Worm (Caenorhabditis elegans): ENCODE data around the gene jmjd-1.1.

The jmjd-1.1 gene

DNA sequence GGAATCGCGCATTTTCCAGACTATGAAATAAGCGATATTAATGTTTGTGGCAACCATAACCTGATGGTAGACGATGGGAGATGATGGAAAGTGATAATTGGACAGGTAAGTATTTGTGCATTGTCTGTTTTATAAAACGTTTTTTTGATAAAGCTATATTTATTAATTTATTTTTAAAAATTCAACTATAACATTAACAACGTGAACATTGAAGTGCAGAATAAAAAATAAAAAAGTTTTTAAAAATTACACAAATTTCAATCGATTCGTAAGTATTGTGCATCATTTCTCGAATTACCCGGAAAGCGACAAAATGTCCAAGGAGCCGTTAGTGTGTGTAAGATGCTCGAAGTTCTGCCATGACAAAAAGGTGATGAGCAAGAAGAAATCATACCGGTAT lies at the start of gene jmjd-1.1:
jmjd-1.1 (plus strand) TSS at position 301 of the 400 bp plus-strand sequence.
- TF ChIP-seq pes-1 (GFP tag; IDR thresholded peaks at IDR 0.05) = no peak
- no peak for TF ChIP-seq F13C5.2 (tag; optimal IDR thresholded peaks at IDR 0.05)
- TF ChIP-seq hmg-4 (GFP tag; optimal IDR thresholded peaks at IDR 0.05) = no peak
- no peak for TF ChIP-seq hmbx-1 (tag; optimal IDR thresholded peaks at IDR 0.05)
- TF ChIP-seq ama-1 (optimal IDR thresholded peaks at IDR 0.05) = no peak
- no peak for TF ChIP-seq hnd-1 (tag; optimal IDR thresholded peaks at IDR 0.05)
- no peak for TF ChIP-seq tbx-11 (GFP tag; IDR thresholded peaks at IDR 0.05)
- TF ChIP-seq flt-1 (GFP tag; IDR thresholded peaks at IDR 0.05) = no peak
- TF ChIP-seq ets-7 (tag; optimal IDR thresholded peaks at IDR 0.05) = no peak
- TF ChIP-seq tra-4 (tag; optimal IDR thresholded peaks at IDR 0.05) = no peak
- no peak for TF ChIP-seq ceh-36 (tag; optimal IDR thresholded peaks at IDR 0.05)
- TF ChIP-seq tbx-37 (GFP tag; conservative IDR thresholded peaks at IDR 0.05) = no peak
- TF ChIP-seq B0310.2 (tag; optimal IDR thresholded peaks at IDR 0.05) = no peak
- no peak for TF ChIP-seq aly-1 (tag; optimal IDR thresholded peaks at IDR 0.05)
- TF ChIP-seq scrt-1 (GFP tag; IDR thresholded peaks at IDR 0.05) = no peak
- TF ChIP-seq ceh-13 (GFP tag; optimal IDR thresholded peaks at IDR 0.05) = no peak
- TF ChIP-seq sea-1 (GFP tag; conservative IDR thresholded peaks at IDR 0.05) = no peak

DNA sequence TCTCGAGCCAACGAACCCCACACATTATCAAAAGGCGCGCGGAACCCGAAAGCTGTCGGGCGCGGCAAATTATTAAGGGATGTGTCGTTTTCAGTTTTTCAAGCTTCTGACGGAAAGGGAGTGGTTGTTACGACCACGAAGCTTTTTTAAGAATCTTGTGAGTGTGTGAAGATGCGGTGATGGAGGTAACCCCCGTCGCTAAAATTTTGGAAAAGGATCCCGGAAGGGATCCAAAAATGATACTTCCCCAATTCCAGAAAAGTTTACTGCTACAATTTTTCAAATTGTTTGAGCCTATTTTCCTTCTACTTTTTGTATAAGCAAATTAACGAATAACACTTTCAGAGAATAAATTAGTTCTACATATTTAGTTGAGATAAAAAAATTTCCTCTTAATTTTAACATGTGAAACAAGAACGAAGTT lies 49.7 kb upstream of the jmjd-1.1 start:
- no peak for TF ChIP-seq B0310.2 (tag; optimal IDR thresholded peaks at IDR 0.05)
- TF ChIP-seq tra-4 (tag; optimal IDR thresholded peaks at IDR 0.05) = no peak
- no peak for TF ChIP-seq aly-1 (tag; optimal IDR thresholded peaks at IDR 0.05)
- TF ChIP-seq ceh-13 (GFP tag; optimal IDR thresholded peaks at IDR 0.05) = no peak
- peak; percentile 46 for TF ChIP-seq ama-1 (optimal IDR thresholded peaks at IDR 0.05)
- TF ChIP-seq pes-1 (GFP tag; IDR thresholded peaks at IDR 0.05) = 0 out of 2 replicates have a peak, but pooled peaks have one; percentile 46
- no peak for TF ChIP-seq scrt-1 (GFP tag; IDR thresholded peaks at IDR 0.05)
- peak; percentile 71; the same call in 1 of the 2 replicates for TF ChIP-seq sea-1 (GFP tag; conservative IDR thresholded peaks at IDR 0.05)
- TF ChIP-seq ets-7 (tag; optimal IDR thresholded peaks at IDR 0.05) = no peak
- TF ChIP-seq hnd-1 (tag; optimal IDR thresholded peaks at IDR 0.05) = peak; percentile 2
- no peak for TF ChIP-seq flt-1 (GFP tag; IDR thresholded peaks at IDR 0.05)
- TF ChIP-seq hmg-4 (GFP tag; optimal IDR thresholded peaks at IDR 0.05) = no peak

DNA sequence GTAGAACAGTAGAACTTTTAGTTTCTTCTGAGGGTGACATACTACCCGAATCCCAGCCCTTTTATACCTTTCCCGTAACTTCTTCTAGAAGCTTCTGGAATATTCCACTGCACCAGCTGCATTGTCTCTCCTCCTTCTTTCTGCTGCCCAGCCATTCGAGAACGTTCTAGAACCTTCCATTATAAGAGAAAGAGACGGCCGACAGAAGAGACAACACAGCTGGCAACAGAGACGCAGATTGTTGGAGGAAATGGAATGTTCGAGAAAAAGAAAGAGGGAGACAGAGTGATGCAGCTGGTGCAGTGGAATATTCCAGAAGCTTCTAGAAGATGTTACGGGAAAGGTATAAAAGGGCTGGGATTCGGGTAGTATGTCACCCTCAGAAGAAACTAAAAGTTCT lies 47.1 kb upstream of the jmjd-1.1 start, which contains the start of the genes F44E5.4 and F44E5.5:
F44E5.4 (minus strand) TSS at position 35 of the 400 bp plus-strand sequence.
F44E5.5 (plus strand) TSS at position 386 of the 400 bp plus-strand sequence.
- TF ChIP-seq scrt-1 (GFP tag; IDR thresholded peaks at IDR 0.05) = peak; percentile 81
- peak; percentile 76 for TF ChIP-seq B0310.2 (tag; optimal IDR thresholded peaks at IDR 0.05)
- TF ChIP-seq F13C5.2 (tag; optimal IDR thresholded peaks at IDR 0.05) = peak; percentile 68
- peak; percentile 47 for TF ChIP-seq tra-4 (tag; optimal IDR thresholded peaks at IDR 0.05)
- peak; percentile 87 for TF ChIP-seq sea-1 (GFP tag; conservative IDR thresholded peaks at IDR 0.05)
- TF ChIP-seq ceh-36 (tag; optimal IDR thresholded peaks at IDR 0.05) = peak; percentile 42
- TF ChIP-seq hnd-1 (tag; optimal IDR thresholded peaks at IDR 0.05) = peak; percentile 60
- TF ChIP-seq pes-1 (GFP tag; IDR thresholded peaks at IDR 0.05) = peak; percentile 84
- TF ChIP-seq tbx-37 (GFP tag; conservative IDR thresholded peaks at IDR 0.05) = peak; percentile 71
- TF ChIP-seq flt-1 (GFP tag; IDR thresholded peaks at IDR 0.05) = peak; percentile 82; the same call in 1 of the 2 replicates
- TF ChIP-seq tbx-11 (GFP tag; IDR thresholded peaks at IDR 0.05) = peak; percentile 80
- peak; percentile 34 for TF ChIP-seq hmg-4 (GFP tag; optimal IDR thresholded peaks at IDR 0.05)

DNA sequence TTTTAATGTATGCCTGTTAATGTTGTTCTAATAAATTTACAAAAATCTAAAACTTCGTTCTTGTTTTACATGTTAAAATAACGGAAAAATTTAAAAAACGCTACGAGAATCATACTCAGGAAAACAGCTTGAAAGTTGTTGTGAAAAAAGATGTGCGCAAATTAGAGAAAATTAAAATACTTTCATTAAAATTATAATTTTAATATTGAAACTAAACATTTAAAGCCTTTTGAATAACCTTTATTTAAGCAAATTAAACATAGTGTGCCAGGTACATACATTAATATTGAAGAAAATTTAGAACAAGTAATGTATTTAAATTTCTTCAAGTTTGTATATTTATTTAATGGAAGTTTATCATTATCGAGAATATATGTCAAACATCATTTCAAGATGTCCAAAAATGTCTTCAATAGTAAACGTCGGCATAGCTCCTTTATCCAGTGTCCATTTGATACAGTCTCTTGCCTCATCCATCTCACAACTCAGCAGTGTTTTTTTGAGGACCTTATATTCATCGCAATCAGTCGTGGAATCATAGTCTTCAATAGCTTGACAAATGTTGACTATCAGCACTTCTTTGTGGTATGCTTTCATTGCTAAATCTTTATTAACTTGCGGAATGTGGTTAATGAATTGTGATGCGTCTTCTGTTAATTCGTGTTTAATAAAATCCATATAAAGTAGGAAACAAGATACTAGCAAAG lies 44.4 kb upstream of the jmjd-1.1 start:
- TF ChIP-seq sea-1 (GFP tag; conservative IDR thresholded peaks at IDR 0.05) (0 out of 2 replicates have a peak, but pooled peaks have one; percentile 65), aly-1 (tag; optimal IDR thresholded peaks at IDR 0.05) (no peak), F13C5.2 (tag; optimal IDR thresholded peaks at IDR 0.05) (no peak), hnd-1 (tag; optimal IDR thresholded peaks at IDR 0.05) (no peak), ceh-36 (tag; optimal IDR thresholded peaks at IDR 0.05) (no peak), flt-1 (GFP tag; IDR thresholded peaks at IDR 0.05) (no peak)

DNA sequence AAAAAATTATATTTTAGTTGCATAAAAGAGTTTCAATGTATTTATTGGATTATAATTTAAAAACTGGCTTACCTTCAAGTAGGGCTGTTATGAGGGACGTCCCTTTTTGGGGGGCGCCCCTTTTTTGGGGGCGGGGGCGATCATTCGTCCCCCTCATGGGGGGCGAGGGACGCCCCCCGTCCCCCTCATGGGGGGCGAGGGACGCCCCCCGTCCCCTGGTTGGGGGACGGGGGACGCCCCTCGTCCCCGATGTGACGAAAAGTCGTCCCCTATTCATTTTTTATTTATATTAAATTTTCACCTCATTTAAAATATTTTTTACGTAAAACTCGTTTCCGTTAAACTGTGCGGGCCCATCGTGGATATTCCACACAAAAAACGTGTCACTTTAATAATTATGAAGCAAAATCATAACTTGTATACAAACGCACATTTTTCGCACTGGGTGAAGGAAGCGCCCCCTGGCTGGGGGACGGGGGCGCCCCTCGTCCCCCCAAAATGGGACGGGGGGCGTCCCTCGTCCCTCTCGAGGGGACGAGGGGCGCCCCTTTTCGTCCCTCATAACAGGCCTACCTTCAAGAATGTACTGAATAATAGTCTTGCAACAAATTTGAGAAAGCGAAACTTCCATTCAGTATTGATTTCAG lies 40.7 kb upstream of the jmjd-1.1 start:
- TF ChIP-seq hmbx-1 (tag; optimal IDR thresholded peaks at IDR 0.05) (no peak), aly-1 (tag; optimal IDR thresholded peaks at IDR 0.05) (no peak), pes-1 (GFP tag; IDR thresholded peaks at IDR 0.05) (no peak)

DNA sequence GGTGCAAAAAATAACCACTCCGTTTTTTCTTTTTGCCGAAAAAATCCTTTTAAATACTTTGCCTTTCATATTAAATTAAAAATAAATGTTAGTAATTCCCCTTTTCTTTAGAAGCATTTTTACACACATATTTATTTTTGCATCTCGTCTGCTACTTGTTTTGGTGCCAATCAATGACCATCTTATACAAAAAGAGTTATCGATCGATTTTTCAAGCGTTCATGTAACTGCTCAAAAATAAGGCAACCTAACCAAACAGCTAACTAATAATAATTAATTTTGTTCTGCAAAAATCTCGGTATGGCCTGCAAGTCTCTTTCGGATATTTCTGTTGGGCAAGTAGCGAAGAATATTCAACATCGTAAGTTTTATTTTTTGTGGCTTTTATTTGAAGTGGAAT lies 39.9 kb upstream of the jmjd-1.1 start, which contains the start of gene F44E5.2:
F44E5.2 (plus strand) TSS at position 301 of the 400 bp plus-strand sequence.
- TF ChIP-seq hmbx-1 (tag; optimal IDR thresholded peaks at IDR 0.05) = no peak
- TF ChIP-seq B0310.2 (tag; optimal IDR thresholded peaks at IDR 0.05) = no peak
- no peak for TF ChIP-seq pes-1 (GFP tag; IDR thresholded peaks at IDR 0.05)
- no peak for TF ChIP-seq tbx-37 (GFP tag; conservative IDR thresholded peaks at IDR 0.05)
- TF ChIP-seq hmg-4 (GFP tag; optimal IDR thresholded peaks at IDR 0.05) = no peak
- no peak for TF ChIP-seq ama-1 (optimal IDR thresholded peaks at IDR 0.05)
- no peak for TF ChIP-seq scrt-1 (GFP tag; IDR thresholded peaks at IDR 0.05)
- no peak for TF ChIP-seq tbx-11 (GFP tag; IDR thresholded peaks at IDR 0.05)

DNA sequence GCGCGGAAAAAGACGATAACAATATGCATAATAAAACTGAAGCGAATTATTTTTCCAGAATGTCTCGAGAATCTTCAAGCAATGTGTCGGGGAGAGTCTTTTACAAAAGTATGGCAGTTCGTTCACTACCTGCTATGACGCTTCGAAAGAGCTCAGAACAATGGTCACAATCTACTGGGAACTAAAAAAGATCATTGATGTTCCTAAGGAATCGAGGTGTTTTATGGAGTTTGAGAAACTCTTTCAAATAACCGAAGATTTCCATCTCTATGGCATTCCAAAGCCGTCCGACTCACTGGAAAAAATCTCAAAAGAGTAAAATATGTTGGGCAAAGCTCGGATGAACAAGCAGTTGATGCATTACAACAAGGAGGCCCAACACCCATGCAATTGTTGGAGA lies 34.0 kb upstream of the jmjd-1.1 start, which contains the start of gene F44E5.15:
F44E5.15 (plus strand) TSS at position 301 of the 400 bp plus-strand sequence.
- no peak for TF ChIP-seq tra-4 (tag; optimal IDR thresholded peaks at IDR 0.05)
- TF ChIP-seq B0310.2 (tag; optimal IDR thresholded peaks at IDR 0.05) = no peak
- TF ChIP-seq hmg-4 (GFP tag; optimal IDR thresholded peaks at IDR 0.05) = no peak
- no peak for TF ChIP-seq aly-1 (tag; optimal IDR thresholded peaks at IDR 0.05)
- TF ChIP-seq F13C5.2 (tag; optimal IDR thresholded peaks at IDR 0.05) = no peak
- no peak for TF ChIP-seq sea-1 (GFP tag; conservative IDR thresholded peaks at IDR 0.05)
- no peak for TF ChIP-seq tbx-37 (GFP tag; conservative IDR thresholded peaks at IDR 0.05)
- TF ChIP-seq pes-1 (GFP tag; IDR thresholded peaks at IDR 0.05) = no peak
- no peak for TF ChIP-seq hnd-1 (tag; optimal IDR thresholded peaks at IDR 0.05)
- no peak for TF ChIP-seq tbx-11 (GFP tag; IDR thresholded peaks at IDR 0.05)
- no peak for TF ChIP-seq scrt-1 (GFP tag; IDR thresholded peaks at IDR 0.05)
- TF ChIP-seq flt-1 (GFP tag; IDR thresholded peaks at IDR 0.05) = no peak
- TF ChIP-seq ets-7 (tag; optimal IDR thresholded peaks at IDR 0.05) = no peak
- TF ChIP-seq ama-1 (optimal IDR thresholded peaks at IDR 0.05) = no peak
